Worm (Caenorhabditis elegans) whole organism, L3 larva: ENCODE measurements around the gene srd-58.

Source experiments
- aly-2 ChIP-seq: fragments of 150-350 bp; optimal IDR thresholded peaks from 2 replicates; lab custom pipeline; 2014; ENCODE audit warnings: missing biosample characterization, missing genetic modification characterization
- lsy-12 ChIP-seq: sonication (generic microtip); optimal IDR thresholded peaks from 2 replicates; lab custom pipeline; 2016; ENCODE audit warnings: mild to moderate bottlenecking, missing genetic modification characterization, missing compliant biosample characterization
- nhr-76 ChIP-seq: fragments of 150-350 bp; sonication (generic microtip); optimal IDR thresholded peaks from 5 replicates; lab custom pipeline; 2014; ENCODE audit warnings: missing biosample characterization, missing genetic modification characterization
- nhr-77 ChIP-seq: fragments of 150-350 bp; optimal IDR thresholded peaks from 2 replicates; lab custom pipeline; 2014; ENCODE audit warnings: missing biosample characterization, missing genetic modification characterization
- unc-39 ChIP-seq: sonication (generic microtip); optimal IDR thresholded peaks from 4 replicates; lab custom pipeline; 2017; ENCODE audit warnings: missing biosample characterization, missing genetic modification characterization
- ztf-11 ChIP-seq: fragments of 150-350 bp; optimal IDR thresholded peaks from 2 replicates; lab custom pipeline; 2014; ENCODE audit warnings: missing biosample characterization, missing genetic modification characterization

ce11 chrII:7165749-7166148 is 39.1 kb downstream of the srd-58 start, which contains the start of gene mfsd-13.2:
- TF ChIP-seq nhr-77 (tag; lab: Kevin White, UChicago) (no peak), aly-2 (no peak), lsy-12 (tag; lab: Kevin White, UChicago) (no peak), ztf-11 (tag; lab: Kevin White, UChicago) (no peak), unc-39 (tag; lab: Kevin White, UChicago) (no peak), nhr-76 (tag; lab: Kevin White, UChicago) (no peak)
